Fruit fly (Drosophila melanogaster) whole organism, wandering third instar larva: ENCODE results near the gene east.

ENCODE experiments used
- CG32264 ChIP-seq: fragments of 200-800 bp; sonication (Bioruptor generic); optimal IDR thresholded peaks from 2 replicates; lab custom pipeline; 2016; ENCODE audit warnings: missing biosample characterization, missing genetic modification characterization
- Dfd ChIP-seq: fragments of >200 bp; optimal IDR thresholded peaks from 2 replicates; lab custom pipeline; 2017; ENCODE audit warnings: missing biosample characterization, missing genetic modification characterization
- Dif ChIP-seq: fragments of 200-275, 200-300 bp; sonication (Bioruptor generic); optimal IDR thresholded peaks from 2 replicates; lab custom pipeline; 2018; ENCODE audit warnings: missing biosample characterization, missing genetic modification characterization; ENCODE audit not compliant: partially characterized antibody
- HLH106 ChIP-seq: fragments of 200-800 bp; optimal IDR thresholded peaks from 3 replicates; lab custom pipeline; 2019; ENCODE audit warnings: missing biosample characterization, mild to moderate bottlenecking, missing genetic modification characterization, moderate library complexity
- Hr83 ChIP-seq: fragments of 200-300 bp; sonication (Bioruptor generic); optimal IDR thresholded peaks from 2 replicates; lab custom pipeline; 2016; ENCODE audit warnings: missing biosample characterization, mild to moderate bottlenecking, missing genetic modification characterization, moderate library complexity; ENCODE audit not compliant: poor library complexity, severe bottlenecking
- Mio ChIP-seq: sonication (Bioruptor generic); optimal IDR thresholded peaks from 2 replicates; lab custom pipeline; 2016; ENCODE audit warnings: missing biosample characterization, missing genetic modification characterization
- br ChIP-seq: fragments of 200-800 bp; sonication (Bioruptor generic); optimal IDR thresholded peaks from 2 replicates; lab custom pipeline; 2016; ENCODE audit warnings: missing biosample characterization, missing genetic modification characterization
- foxo ChIP-seq, 2 experiments: fragments of 200-800 bp; sonication (Bioruptor generic); optimal IDR thresholded peaks; 2 replicates in 1 of 2; 3 replicates in 1 of 2; lab custom pipeline; 2016 to 2017; ENCODE audit warnings: missing biosample characterization in 2 of 2, missing genetic modification characterization in 2 of 2
- h ChIP-seq: fragments of 200-800 bp; sonication (Bioruptor generic); optimal IDR thresholded peaks from 3 replicates; lab custom pipeline; 2016; ENCODE audit warnings: missing biosample characterization, mild to moderate bottlenecking, missing genetic modification characterization
- pan ChIP-seq: fragments of >200 bp; optimal IDR thresholded peaks from 2 replicates; lab custom pipeline; 2017
- psq ChIP-seq: fragments of 200-800 bp; sonication (Bioruptor generic); optimal IDR thresholded peaks from 3 replicates; lab custom pipeline; 2017; ENCODE audit warnings: missing biosample characterization, mild to moderate bottlenecking, missing genetic modification characterization, moderate library complexity
- rgr ChIP-seq: fragments of 200-800 bp; sonication (Bioruptor generic); optimal IDR thresholded peaks from 3 replicates; lab custom pipeline; 2016; ENCODE audit warnings: missing biosample characterization, mild to moderate bottlenecking, missing genetic modification characterization
- tai ChIP-seq: sonication (Bioruptor generic); optimal IDR thresholded peaks from 2 replicates; lab custom pipeline; 2016; ENCODE audit warnings: missing biosample characterization, missing genetic modification characterization
- usp ChIP-seq: fragments of >200 bp; optimal IDR thresholded peaks from 2 replicates; lab custom pipeline; 2017; ENCODE audit warnings: missing biosample characterization, missing genetic modification characterization

DNA sequence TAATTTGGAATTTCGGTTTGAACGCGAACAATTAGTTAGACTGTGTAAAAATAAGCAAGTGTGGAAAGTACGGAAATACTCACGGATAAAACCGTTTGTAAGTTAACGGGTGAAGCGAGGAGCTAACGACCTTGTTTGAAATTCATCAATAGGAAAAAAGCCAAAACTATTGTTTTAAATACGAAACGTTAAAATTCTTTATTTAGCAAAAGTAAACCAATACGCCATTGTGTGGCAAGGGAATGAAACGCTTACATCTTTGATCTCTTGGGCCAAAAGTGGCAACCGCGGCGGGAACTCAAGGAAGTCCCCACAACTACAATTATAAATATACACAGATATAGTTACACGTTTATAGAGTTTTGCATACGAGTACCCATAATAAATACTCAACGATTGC is 55.6 kb downstream of the east start, which contains the start of gene CG14054:
- TF ChIP-seq Dif (GFP tag; lab: Kevin White, UChicago) (no peak), HLH106 (no peak), usp (GFP tag; lab: Kevin White, UChicago) (no peak), pan (lab: Kevin White, UChicago) (no peak), Mio (GFP tag; lab: Kevin White, UChicago) (no peak), rgr (GFP tag; lab: Kevin White, UChicago) (no peak), br (GFP tag; lab: Kevin White, UChicago) (no peak), tai (GFP tag; lab: Kevin White, UChicago) (no peak), psq (GFP tag; lab: Kevin White, UChicago) (no peak), Dfd (GFP tag; lab: Kevin White, UChicago) (no peak), foxo (GFP tag; optimal IDR thresholded peaks at IDR 0.05; lab: Kevin White, UChicago) (no peak), h (GFP tag; lab: Kevin White, UChicago) (no peak), Hr83 (GFP tag; lab: Kevin White, UChicago) (no peak), CG32264 (GFP tag; lab: Kevin White, UChicago) (no peak)
